Worm (Caenorhabditis elegans) whole organism, L4 larva: ENCODE measurements around the gene F56C3.3.
"Not testable (repeated sequence)": the region's sequence is repeated elsewhere in the genome, so short reads cannot be mapped to it uniquely, and the experiment has no call there.

Source experiments
- D1046.2 ChIP-seq: fragments of 200-800 bp; sonication (Bioruptor generic); IDR thresholded peaks from 2 replicates; pipeline ENCODE4 v1.3.6; 2022; ENCODE audit warnings: missing genetic modification characterization, missing compliant biosample characterization
- F26F4.8 ChIP-seq: fragments of 200-800 bp; sonication (Bioruptor generic); conservative IDR thresholded peaks from 2 replicates; pipeline ENCODE4 v1.3.6; 2022; ENCODE audit warnings: missing genetic modification characterization, missing compliant biosample characterization
- F37D6.2 ChIP-seq: sonication (generic microtip); optimal IDR thresholded peaks from 2 replicates; lab custom pipeline; 2016; ENCODE audit warnings: mild to moderate bottlenecking, missing genetic modification characterization, missing compliant biosample characterization
- F49E8.2 ChIP-seq: sonication (generic microtip); optimal IDR thresholded peaks from 2 replicates; lab custom pipeline; 2016; ENCODE audit warnings: missing compliant biosample characterization, mild to moderate bottlenecking, missing genetic modification characterization, borderline replicate concordance
- T26A8.4 ChIP-seq: fragments of 200-800 bp; sonication (Bioruptor generic); IDR thresholded peaks from 2 replicates; pipeline ENCODE4 v1.3.6; 2022; ENCODE audit warnings: missing genetic modification characterization, missing compliant biosample characterization
- Y48G9A.11 ChIP-seq: fragments of 200-800 bp; sonication (Bioruptor generic); IDR thresholded peaks from 2 replicates; pipeline ENCODE4 v1.3.6; 2022; ENCODE audit warnings: missing genetic modification reagents, missing genetic modification characterization, missing compliant biosample characterization
- Y5F2A.4 ChIP-seq: fragments of 200-800 bp; sonication (Bioruptor generic); optimal IDR thresholded peaks from 2 replicates; lab custom pipeline; 2018; ENCODE audit warnings: mild to moderate bottlenecking, missing genetic modification characterization, missing compliant biosample characterization
- Y75B8A.6 ChIP-seq: fragments of 200-800 bp; sonication (Bioruptor generic); IDR thresholded peaks from 2 replicates; pipeline ENCODE4 v1.3.6; 2022; ENCODE audit warnings: missing genetic modification reagents, missing genetic modification characterization, missing compliant biosample characterization
- aly-2 ChIP-seq: sonication (generic microtip); optimal IDR thresholded peaks from 2 replicates; lab custom pipeline; 2018; ENCODE audit warnings: missing biosample characterization, missing genetic modification characterization
- ama-1 ChIP-seq: fragments of 150-350 bp; optimal IDR thresholded peaks from 2 replicates; lab custom pipeline; 2014; ENCODE audit warnings: inconsistent platforms, mixed read lengths
- attf-4 ChIP-seq: sonication (generic microtip); optimal IDR thresholded peaks from 3 replicates; lab custom pipeline; 2017; ENCODE audit warnings: missing biosample characterization, missing genetic modification characterization
- daf-8 ChIP-seq: fragments of 200-800 bp; sonication (Bioruptor generic); IDR thresholded peaks from 2 replicates; pipeline ENCODE4 v1.3.6; 2022; ENCODE audit warnings: missing genetic modification characterization, missing compliant biosample characterization
- dmd-9 ChIP-seq: fragments of 200-800 bp; sonication (Bioruptor generic); IDR thresholded peaks from 2 replicates; pipeline ENCODE4 v1.3.6; 2022; ENCODE audit warnings: missing genetic modification reagents, missing genetic modification characterization, missing compliant biosample characterization
- duxl-1 ChIP-seq: sonication (generic microtip); optimal IDR thresholded peaks from 2 replicates; lab custom pipeline; 2016; ENCODE audit warnings: mild to moderate bottlenecking, missing genetic modification characterization, moderate library complexity, missing compliant biosample characterization; ENCODE audit not compliant: poor library complexity
- gei-8 ChIP-seq: fragments of 200-800 bp; sonication (Bioruptor generic); optimal IDR thresholded peaks from 2 replicates; lab custom pipeline; 2018; ENCODE audit warnings: mild to moderate bottlenecking, missing genetic modification characterization, missing compliant biosample characterization
- hmg-1.1 ChIP-seq: fragments of 200-800 bp; sonication (Bioruptor generic); IDR thresholded peaks from 2 replicates; pipeline ENCODE4 v1.3.6; 2022; ENCODE audit warnings: missing genetic modification reagents, missing genetic modification characterization, missing compliant biosample characterization
- jun-1 ChIP-seq: fragments of 150-350 bp; optimal IDR thresholded peaks from 2 replicates; lab custom pipeline; 2014; ENCODE audit warnings: missing biosample characterization, missing genetic modification reagents, missing genetic modification characterization
- lim-7 ChIP-seq: fragments of 200-800 bp; sonication (Bioruptor generic); IDR thresholded peaks from 2 replicates; pipeline ENCODE4 v1.3.6; 2022; ENCODE audit warnings: missing genetic modification characterization, missing compliant biosample characterization
- lin-15B ChIP-seq: fragments of 150-350 bp; sonication (generic microtip); optimal IDR thresholded peaks from 3 replicates; lab custom pipeline; 2014; ENCODE audit warnings: missing biosample characterization, missing genetic modification characterization
- lir-3 ChIP-seq: sonication (generic microtip); optimal IDR thresholded peaks from 2 replicates; lab custom pipeline; 2016; ENCODE audit warnings: mild to moderate bottlenecking, missing genetic modification characterization, missing compliant biosample characterization
- mxl-2 ChIP-seq: fragments of 200-800 bp; sonication (Bioruptor generic); conservative IDR thresholded peaks from 2 replicates; pipeline ENCODE4 v1.3.6; 2022; ENCODE audit warnings: missing genetic modification reagents, missing genetic modification characterization, missing compliant biosample characterization
- nhr-42 ChIP-seq: fragments of 200-800 bp; sonication (Bioruptor generic); IDR thresholded peaks from 2 replicates; pipeline ENCODE4 v1.3.6; 2022; ENCODE audit warnings: missing genetic modification characterization, missing compliant biosample characterization
- nhr-48 ChIP-seq: sonication (generic microtip); optimal IDR thresholded peaks from 2 replicates; lab custom pipeline; 2016; ENCODE audit warnings: mild to moderate bottlenecking, missing genetic modification characterization, missing compliant biosample characterization
- nhr-77 ChIP-seq: fragments of 150-350 bp; optimal IDR thresholded peaks from 2 replicates; lab custom pipeline; 2014; ENCODE audit warnings: missing biosample characterization, missing genetic modification characterization
- saeg-2 ChIP-seq: fragments of 200-800 bp; sonication (Bioruptor generic); IDR thresholded peaks from 2 replicates; pipeline ENCODE4 v1.3.6; 2022; ENCODE audit warnings: missing genetic modification reagents, missing genetic modification characterization, missing compliant biosample characterization
- sdz-12 ChIP-seq: fragments of 200-800 bp; sonication (Bioruptor generic); optimal IDR thresholded peaks from 2 replicates; lab custom pipeline; 2018; ENCODE audit warnings: mild to moderate bottlenecking, missing genetic modification characterization, missing compliant biosample characterization
- set-16 ChIP-seq: fragments of 200-800 bp; sonication (Bioruptor generic); IDR thresholded peaks from 2 replicates; pipeline ENCODE4 v1.3.6; 2022; ENCODE audit warnings: missing genetic modification reagents, missing genetic modification characterization, missing compliant biosample characterization
- snpc-1.2 ChIP-seq: fragments of 200-800 bp; sonication (Bioruptor generic); IDR thresholded peaks from 2 replicates; pipeline ENCODE4 v1.3.6; 2022; ENCODE audit warnings: missing genetic modification reagents, missing genetic modification characterization, missing compliant biosample characterization
- snpc-4 ChIP-seq: fragments of 150-350 bp; optimal IDR thresholded peaks from 2 replicates; lab custom pipeline; 2014; ENCODE audit warnings: missing biosample characterization, missing genetic modification characterization
- unc-130 ChIP-seq: sonication (generic microtip); optimal IDR thresholded peaks from 2 replicates; lab custom pipeline; 2016; ENCODE audit warnings: missing genetic modification reagents, missing genetic modification characterization, missing compliant biosample characterization
- unc-39 ChIP-seq: sonication (generic microtip); optimal IDR thresholded peaks from 2 replicates; lab custom pipeline; 2017; ENCODE audit warnings: missing biosample characterization, missing genetic modification characterization
- zfp-2 ChIP-seq: sonication (generic microtip); optimal IDR thresholded peaks from 2 replicates; lab custom pipeline; 2016; ENCODE audit warnings: mild to moderate bottlenecking, missing genetic modification characterization, missing compliant biosample characterization
- ztf-7 ChIP-seq: fragments of 150-350 bp; optimal IDR thresholded peaks from 2 replicates; lab custom pipeline; 2014; ENCODE audit warnings: missing biosample characterization, missing genetic modification characterization

The F56C3.3 gene

DNA sequence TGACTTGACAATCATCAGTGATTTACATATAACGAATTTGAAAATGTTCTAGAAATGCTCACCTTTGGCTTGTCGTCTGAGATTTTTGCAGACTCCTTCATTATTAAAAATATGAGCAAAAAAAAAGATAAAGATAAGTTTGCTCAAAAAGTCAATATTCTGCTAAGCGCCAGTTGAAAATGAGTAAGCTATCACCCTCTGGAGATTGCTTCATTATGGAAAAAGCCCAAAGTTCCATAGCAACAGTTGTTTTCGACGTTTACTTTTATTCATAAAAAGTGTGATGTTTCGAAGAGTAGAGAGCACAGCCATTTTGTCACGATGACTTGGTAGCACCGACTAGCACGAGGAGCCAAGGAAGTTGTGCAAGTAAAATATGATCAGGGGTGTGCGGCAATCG lies at the start of gene F56C3.3:
F56C3.3 (minus strand) TSS at position 101 of the 400 bp plus-strand sequence.
- no peak for TF ChIP-seq jun-1 (tag; lab: Kevin White, UChicago)
- no peak for TF ChIP-seq zfp-2 (tag; lab: Kevin White, UChicago)
- no peak for TF ChIP-seq lim-7
- TF ChIP-seq unc-39 = no peak
- no peak for TF ChIP-seq mxl-2
- TF ChIP-seq Y5F2A.4 (GFP tag; lab: Kevin White, UChicago) = no peak
- no peak for TF ChIP-seq D1046.2 (GFP tag; lab: Robert Waterston, UW)
- no peak for TF ChIP-seq dmd-9 (GFP tag; lab: Robert Waterston, UW)
- no peak for TF ChIP-seq Y48G9A.11 (GFP tag; lab: Robert Waterston, UW)
- TF ChIP-seq daf-8 (GFP tag; lab: Robert Waterston, UW) = no peak
- TF ChIP-seq set-16 (GFP tag; lab: Robert Waterston, UW) = no peak
- TF ChIP-seq lir-3 (tag; lab: Kevin White, UChicago) = no peak
- no peak for TF ChIP-seq duxl-1 (tag; lab: Kevin White, UChicago)

DNA sequence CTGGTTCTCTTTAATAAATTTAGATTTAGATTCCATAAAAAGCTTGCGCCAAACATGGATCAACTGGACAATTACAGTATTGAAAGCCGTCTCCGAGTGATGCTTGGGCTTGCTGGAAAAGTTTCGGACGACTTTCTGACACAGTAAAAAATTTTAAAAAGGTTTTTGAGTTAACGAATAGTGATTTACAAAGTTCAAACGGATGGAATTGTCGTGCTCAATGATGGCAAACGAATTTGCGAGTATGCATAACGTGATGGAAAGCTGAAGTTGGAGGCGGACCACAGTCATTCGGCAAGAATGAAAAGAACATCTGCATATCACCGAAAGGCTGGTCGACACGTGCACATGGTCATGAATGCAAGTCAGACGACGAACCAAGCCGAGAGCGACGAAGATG lies 45.8 kb upstream of the F56C3.3 start, which contains the start of gene ZK402.1:
ZK402.1 (plus strand) TSS at position 301 of the 400 bp plus-strand sequence.
- TF ChIP-seq F37D6.2; snpc-4 (tag; lab: Kevin White, UChicago); aly-2 (tag; lab: Kevin White, UChicago): not testable (repeated sequence)

DNA sequence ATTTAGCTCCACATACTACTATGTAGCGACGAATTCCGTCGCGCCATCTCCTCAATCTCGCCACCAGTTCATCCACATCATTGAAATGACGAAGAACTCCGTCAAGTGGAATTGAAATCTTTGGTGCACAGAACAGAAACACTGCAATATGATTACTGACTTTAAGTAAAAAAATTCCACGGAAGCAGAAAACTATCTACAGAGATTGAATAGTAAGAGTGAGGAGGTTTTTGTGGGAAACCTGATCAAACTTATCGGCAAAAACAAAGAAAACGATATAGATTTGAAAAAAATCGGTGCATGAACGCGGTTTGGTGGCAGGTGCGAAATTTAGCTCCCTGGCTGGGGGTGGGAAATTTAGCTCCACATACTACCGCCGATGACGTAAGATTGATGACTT lies 45.2 kb upstream of the F56C3.3 start, which contains the start of gene ZK402.2:
ZK402.2 (plus strand) TSS at position 301 of the 400 bp plus-strand sequence.
- TF ChIP-seq lir-3 (tag; lab: Kevin White, UChicago); saeg-2 (GFP tag; lab: Robert Waterston, UW); F26F4.8 (GFP tag; lab: Robert Waterston, UW): not testable (repeated sequence)

DNA sequence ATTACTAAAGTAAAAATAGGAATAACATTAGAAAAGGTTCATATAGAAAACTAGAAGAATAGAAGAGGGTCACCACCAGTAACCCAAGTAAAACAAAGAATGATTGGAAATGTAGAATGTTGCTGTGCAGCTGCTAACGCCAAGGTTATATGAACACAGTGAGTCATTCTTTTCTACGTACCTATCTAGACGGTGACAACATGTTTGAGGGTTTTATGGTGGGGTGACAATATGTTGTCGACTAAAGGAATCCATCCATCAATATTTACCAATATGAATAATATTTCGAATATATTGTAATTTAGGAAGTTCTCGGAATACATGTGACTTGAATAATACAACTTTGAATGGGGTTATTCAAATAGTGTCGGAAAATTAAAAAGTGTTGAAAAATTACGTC lies 43.1 kb upstream of the F56C3.3 start, which contains the start of gene ZK402.5:
ZK402.5 (minus strand) TSS at position 101 of the 400 bp plus-strand sequence.
- TF ChIP-seq nhr-42 (GFP tag; lab: Robert Waterston, UW) (no peak), lin-15B (tag; lab: Kevin White, UChicago) (no peak), T26A8.4 (GFP tag; lab: Robert Waterston, UW) (no peak), nhr-77 (tag; lab: Kevin White, UChicago) (no peak), F49E8.2 (tag; lab: Kevin White, UChicago) (no peak), attf-4 (tag; lab: Kevin White, UChicago) (no peak), gei-8 (GFP tag; lab: Kevin White, UChicago) (no peak), ztf-7 (no peak), nhr-48 (tag; lab: Kevin White, UChicago) (no peak), Y5F2A.4 (GFP tag; lab: Kevin White, UChicago) (no peak)

DNA sequence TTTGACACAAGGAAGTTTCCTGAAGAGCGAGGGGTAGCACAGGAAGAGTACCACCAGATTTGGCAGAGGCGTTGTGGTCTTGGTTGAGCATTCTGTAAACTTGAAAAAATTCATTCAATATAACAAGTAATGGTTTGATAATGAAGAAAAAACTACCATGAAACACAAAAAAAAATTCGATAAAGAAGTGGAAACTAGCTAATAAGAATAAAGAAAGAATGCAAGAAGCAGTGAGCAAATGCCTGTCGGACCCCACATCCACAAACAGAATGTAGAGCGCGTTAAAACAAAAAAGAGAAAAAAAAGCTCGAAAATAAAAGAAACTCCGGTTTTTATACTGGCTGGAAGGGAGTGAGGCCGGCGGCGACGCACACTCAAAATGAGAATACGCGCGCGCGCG lies 39.3 kb upstream of the F56C3.3 start, which contains the start of gene H39E20.1:
H39E20.1 (minus strand) TSS at position 101 of the 400 bp plus-strand sequence.
- TF ChIP-seq unc-130 (GFP tag; lab: Kevin White, UChicago) = no peak
- no peak for TF ChIP-seq snpc-1.2 (GFP tag; lab: Robert Waterston, UW)
- no peak for TF ChIP-seq Y5F2A.4 (GFP tag; lab: Kevin White, UChicago)
- no peak for TF ChIP-seq ama-1
- no peak for TF ChIP-seq F49E8.2 (tag; lab: Kevin White, UChicago)
- no peak for TF ChIP-seq Y75B8A.6 (GFP tag; lab: Robert Waterston, UW)
- TF ChIP-seq aly-2 (tag; lab: Kevin White, UChicago) = no peak
- TF ChIP-seq hmg-1.1 (GFP tag; lab: Robert Waterston, UW) = no peak
- TF ChIP-seq sdz-12 (GFP tag; lab: Kevin White, UChicago) = no peak
- TF ChIP-seq, all 104 proteins: peak for 0
